Fruit fly (Drosophila melanogaster) whole organism, embryonic: ENCODE data around the gene CG34106.

Source experiments
- CG10979 ChIP-seq: fragments of 200-800 bp; sonication (Bioruptor generic); optimal IDR thresholded peaks from 2 replicates; lab custom pipeline; 2018; ENCODE audit warnings: missing biosample characterization, mild to moderate bottlenecking, missing genetic modification characterization, moderate library complexity
- CG11695 ChIP-seq: fragments of 200-800 bp; sonication (Bioruptor generic); IDR thresholded peaks from 3 replicates; pipeline ENCODE4 v1.3.6; 2022; ENCODE audit warnings: missing biosample characterization, missing genetic modification characterization
- CG13287 ChIP-seq: fragments of 200-800 bp; sonication (Bioruptor generic); IDR thresholded peaks from 2 replicates; pipeline ENCODE4 v1.3.6; 2022; ENCODE audit warnings: missing biosample characterization, missing genetic modification characterization; ENCODE audit not compliant: partially characterized antibody
- CG1647 ChIP-seq: fragments of 200-800 bp; sonication (Bioruptor generic); optimal IDR thresholded peaks from 3 replicates; lab custom pipeline; 2016; ENCODE audit warnings: missing biosample characterization, missing genetic modification characterization
- CG17328 ChIP-seq: fragments of 200-800 bp; sonication (Bioruptor generic); IDR thresholded peaks from 2 replicates; pipeline ENCODE4 v1.3.6; 2022; ENCODE audit warnings: missing biosample characterization, missing genetic modification characterization
- CG1792 ChIP-seq: fragments of 200-800 bp; sonication (Bioruptor generic); optimal IDR thresholded peaks from 2 replicates; lab custom pipeline; 2016; ENCODE audit warnings: missing biosample characterization, missing genetic modification characterization
- CG18011 ChIP-seq: fragments of 200-800 bp; sonication (Bioruptor generic); optimal IDR thresholded peaks from 2 replicates; lab custom pipeline; 2017; ENCODE audit warnings: missing biosample characterization, missing genetic modification characterization, mild to moderate bottlenecking, moderate library complexity, missing genotype
- CG1832 ChIP-seq: fragments of 200-800 bp; sonication (Bioruptor generic); optimal IDR thresholded peaks from 2 replicates; lab custom pipeline; 2017; ENCODE audit warnings: missing biosample characterization, mild to moderate bottlenecking, missing genetic modification characterization, inconsistent platforms
- CG18476 ChIP-seq: fragments of 200-800 bp; sonication (Bioruptor generic); optimal IDR thresholded peaks from 2 replicates; lab custom pipeline; 2016; ENCODE audit warnings: missing biosample characterization, mild to moderate bottlenecking, missing genetic modification characterization
- CG30020 ChIP-seq: fragments of 200-800 bp; optimal IDR thresholded peaks from 2 replicates; lab custom pipeline; 2019; ENCODE audit warnings: missing biosample characterization, mild to moderate bottlenecking, missing genetic modification characterization, moderate library complexity
- CG31224 ChIP-seq: fragments of 200-800 bp; sonication (Bioruptor generic); IDR thresholded peaks from 2 replicates; pipeline ENCODE4 v1.3.6; 2022; ENCODE audit warnings: missing biosample characterization, missing genetic modification characterization
- CG32772 ChIP-seq: fragments of 200-800 bp; sonication (Bioruptor generic); IDR thresholded peaks from 2 replicates; pipeline ENCODE4 v1.3.6; 2022; ENCODE audit warnings: missing biosample characterization, missing genetic modification characterization
- CG3281 ChIP-seq: fragments of 200-800 bp; sonication (Bioruptor generic); optimal IDR thresholded peaks from 3 replicates; lab custom pipeline; 2017; ENCODE audit warnings: missing biosample characterization, mild to moderate bottlenecking, missing genetic modification characterization
- CG42726 ChIP-seq: fragments of 200-800 bp; sonication (Bioruptor generic); IDR thresholded peaks from 2 replicates; pipeline ENCODE4 v1.3.6; 2022; ENCODE audit warnings: missing biosample characterization, missing genetic modification characterization; ENCODE audit not compliant: partially characterized antibody
- CG4360 ChIP-seq: fragments of 200-800 bp; sonication (Bioruptor generic); IDR thresholded peaks from 2 replicates; pipeline ENCODE4 v1.3.6; 2022; ENCODE audit warnings: missing biosample characterization, missing genetic modification characterization
- CG4617 ChIP-seq: fragments of 200-800 bp; sonication (Bioruptor generic); optimal IDR thresholded peaks from 3 replicates; lab custom pipeline; 2016; ENCODE audit warnings: missing biosample characterization, missing genetic modification characterization, borderline replicate concordance
- CG7987 ChIP-seq: fragments of 200-800 bp; sonication (Bioruptor generic); optimal IDR thresholded peaks from 2 replicates; lab custom pipeline; 2018; ENCODE audit warnings: missing biosample characterization, mild to moderate bottlenecking, missing genetic modification characterization, moderate library complexity
- CG8281 ChIP-seq: fragments of 200-800 bp; sonication (Bioruptor generic); optimal IDR thresholded peaks from 2 replicates; lab custom pipeline; 2018; ENCODE audit warnings: missing biosample characterization, mild to moderate bottlenecking, missing genetic modification characterization, moderate library complexity
- CG9932 ChIP-seq: fragments of 200-800 bp; sonication (Bioruptor generic); IDR thresholded peaks from 2 replicates; pipeline ENCODE4 v1.3.6; 2022; ENCODE audit warnings: missing biosample characterization, missing genetic modification characterization
- CoRest ChIP-seq: fragments of 200-800 bp; sonication (Bioruptor generic); optimal IDR thresholded peaks from 3 replicates; lab custom pipeline; 2018; ENCODE audit warnings: missing biosample characterization, mild to moderate bottlenecking, missing genetic modification characterization, moderate library complexity
- D19A ChIP-seq: fragments of 200-800 bp; optimal IDR thresholded peaks from 3 replicates; lab custom pipeline; 2019; ENCODE audit warnings: missing biosample characterization, mild to moderate bottlenecking, missing genetic modification characterization, moderate library complexity
- D19B ChIP-seq: fragments of 200-800 bp; sonication (Bioruptor generic); optimal IDR thresholded peaks from 2 replicates; lab custom pipeline; 2017; ENCODE audit warnings: missing biosample characterization, mild to moderate bottlenecking, missing genetic modification characterization
- Dip2 ChIP-seq: fragments of 200-800 bp; sonication (Bioruptor generic); IDR thresholded peaks from 2 replicates; pipeline ENCODE4 v1.3.6; 2022; ENCODE audit warnings: missing biosample characterization, missing genetic modification characterization
- HLH3B ChIP-seq: fragments of 200-800 bp; sonication (Bioruptor generic); IDR thresholded peaks from 2 replicates; pipeline ENCODE4 v1.3.6; 2022; ENCODE audit warnings: missing biosample characterization, missing genetic modification characterization
- HmgD ChIP-seq: fragments of 200-800 bp; sonication (Bioruptor generic); optimal IDR thresholded peaks from 3 replicates; lab custom pipeline; 2016; ENCODE audit warnings: missing biosample characterization, missing genetic modification characterization
- HmgZ ChIP-seq: fragments of 200-800 bp; sonication (Bioruptor generic); optimal IDR thresholded peaks from 2 replicates; lab custom pipeline; 2018; ENCODE audit warnings: missing biosample characterization, mild to moderate bottlenecking, missing genetic modification characterization
- Lhr ChIP-seq: fragments of 200-800 bp; sonication (Bioruptor generic); optimal IDR thresholded peaks from 3 replicates; lab custom pipeline; 2017; ENCODE audit warnings: mild to moderate bottlenecking, missing biosample characterization, missing genetic modification reagents, missing genetic modification characterization
- Lpt ChIP-seq: fragments of >200 bp; optimal IDR thresholded peaks from 2 replicates; lab custom pipeline; 2018; ENCODE audit warnings: missing biosample characterization, missing genetic modification characterization
- MTF-1 ChIP-seq: fragments of 200-800 bp; sonication (Bioruptor generic); optimal IDR thresholded peaks from 2 replicates; lab custom pipeline; 2018; ENCODE audit warnings: missing biosample characterization, mild to moderate bottlenecking, missing genetic modification characterization, borderline replicate concordance
- Med ChIP-seq: fragments of 200-800 bp; sonication (Bioruptor generic); peaks from one replicate; lab custom pipeline; 2016; ENCODE audit warnings: missing biosample characterization, missing genetic modification characterization, mild to moderate bottlenecking, inconsistent platforms, moderate library complexity
- Neu2 ChIP-seq: fragments of 200-800 bp; sonication (Bioruptor generic); optimal IDR thresholded peaks from 3 replicates; lab custom pipeline; 2016; ENCODE audit warnings: missing biosample characterization, missing genetic modification characterization, borderline replicate concordance
- Nf-YA ChIP-seq: fragments of 200-800 bp; sonication (Bioruptor generic); IDR thresholded peaks from 2 replicates; pipeline ENCODE4 v1.3.6; 2022; ENCODE audit warnings: missing biosample characterization, missing genetic modification characterization
- Nf-YC ChIP-seq: fragments of 200-800 bp; optimal IDR thresholded peaks from 3 replicates; lab custom pipeline; 2019; ENCODE audit warnings: missing biosample characterization, mild to moderate bottlenecking, missing genetic modification characterization, moderate library complexity
- TFAM ChIP-seq: fragments of 200-800 bp; sonication (Bioruptor generic); optimal IDR thresholded peaks from 2 replicates; lab custom pipeline; 2017; ENCODE audit warnings: missing biosample characterization, missing genetic modification characterization, inconsistent platforms
- ash1 ChIP-seq: fragments of 200-800 bp; sonication (Bioruptor generic); optimal IDR thresholded peaks from 2 replicates; lab custom pipeline; 2018; ENCODE audit warnings: missing biosample characterization, mild to moderate bottlenecking, missing genetic modification characterization
- bsh ChIP-seq, 2 experiments: fragments of 200-800 bp; sonication (Bioruptor generic); optimal IDR thresholded peaks; 2 replicates each; lab custom pipeline; 2017 to 2018; ENCODE audit warnings: mild to moderate bottlenecking in 2 of 2, missing biosample characterization in 2 of 2, missing genetic modification characterization in 2 of 2, moderate library complexity in 1 of 2
- cg ChIP-seq: fragments of 200-800 bp; sonication (Bioruptor generic); optimal IDR thresholded peaks from 3 replicates; lab custom pipeline; 2019; ENCODE audit warnings: missing biosample characterization, mild to moderate bottlenecking, missing genetic modification characterization, moderate library complexity
- chinmo ChIP-seq: fragments of 200-800 bp; sonication (Bioruptor generic); IDR thresholded peaks from 4 replicates; pipeline ENCODE4 v1.3.6; 2022; ENCODE audit warnings: missing biosample characterization, missing genetic modification characterization; ENCODE audit not compliant: partially characterized antibody
- ci ChIP-seq: fragments of 200-800 bp; sonication (Bioruptor generic); IDR thresholded peaks from 3 replicates; pipeline ENCODE4 v1.3.6; 2022; ENCODE audit warnings: missing biosample characterization, missing genetic modification characterization
- crc ChIP-seq: fragments of 200-800 bp; sonication (Bioruptor generic); optimal IDR thresholded peaks from 2 replicates; lab custom pipeline; 2016; ENCODE audit warnings: missing biosample characterization, missing genetic modification characterization
- fd3F ChIP-seq: fragments of 200-800 bp; sonication (Bioruptor generic); optimal IDR thresholded peaks from 2 replicates; lab custom pipeline; 2018; ENCODE audit warnings: missing biosample characterization, mild to moderate bottlenecking, missing genetic modification characterization, moderate library complexity
- gsb ChIP-seq: fragments of 200-800 bp; sonication (Bioruptor generic); IDR thresholded peaks from 2 replicates; pipeline ENCODE4 v1.3.6; 2022; ENCODE audit warnings: missing biosample characterization, missing genetic modification characterization
- ken ChIP-seq: fragments of 200-800 bp; sonication (Bioruptor generic); IDR thresholded peaks from 3 replicates; pipeline ENCODE4 v1.3.6; 2022; ENCODE audit warnings: missing biosample characterization, missing genetic modification characterization
- sima ChIP-seq: fragments of 200-800 bp; sonication (Bioruptor generic); optimal IDR thresholded peaks from 2 replicates; lab custom pipeline; 2016; ENCODE audit warnings: missing biosample characterization, missing genetic modification characterization
- slp2 ChIP-seq: fragments of 200-800 bp; sonication (Bioruptor generic); optimal IDR thresholded peaks from 2 replicates; lab custom pipeline; 2016; ENCODE audit warnings: missing biosample characterization, missing genetic modification characterization
- sna ChIP-seq: fragments of 200-800 bp; sonication (Bioruptor generic); IDR thresholded peaks from 2 replicates; pipeline ENCODE4 v1.3.6; 2022; ENCODE audit warnings: missing biosample characterization, missing genetic modification characterization; ENCODE audit not compliant: partially characterized antibody
- tna ChIP-seq: fragments of 200-800 bp; sonication (Bioruptor generic); IDR thresholded peaks from 2 replicates; pipeline ENCODE4 v1.3.6; 2022; ENCODE audit warnings: missing biosample characterization, missing genetic modification characterization; ENCODE audit not compliant: partially characterized antibody
- tup ChIP-seq: fragments of 200-800 bp; sonication (Bioruptor generic); optimal IDR thresholded peaks from 2 replicates; lab custom pipeline; 2016; ENCODE audit warnings: missing biosample characterization, mild to moderate bottlenecking, missing genetic modification characterization, moderate library complexity
- unc-4 ChIP-seq: fragments of 200-800 bp; sonication (Bioruptor generic); IDR thresholded peaks from 2 replicates; pipeline ENCODE4 v1.3.6; 2022; ENCODE audit warnings: missing biosample characterization, missing genetic modification characterization; ENCODE audit not compliant: partially characterized antibody
- wdn ChIP-seq: fragments of 200-800 bp; sonication (Bioruptor generic); IDR thresholded peaks from 2 replicates; pipeline ENCODE4 v1.3.6; 2022; ENCODE audit warnings: missing biosample characterization, missing genetic modification characterization
- zfh1 ChIP-seq: fragments of 200-800 bp; sonication (Bioruptor generic); IDR thresholded peaks from 3 replicates; pipeline ENCODE4 v1.3.6; 2022; ENCODE audit warnings: missing biosample characterization, missing genetic modification characterization

CG34106 gene

dm6 chr2L:17203833-17204232, 73.0 kb downstream of the CG34106 start (continued):
- TF ChIP-seq tup (no peak), wdn (GFP tag; lab: Robert Waterston, UW) (no peak), Neu2 (no peak), fd3F (GFP tag; lab: Kevin White, UChicago) (no peak), Dip2 (GFP tag; lab: Robert Waterston, UW) (no peak), CG18011 (GFP tag; lab: Kevin White, UChicago) (no peak), CG11695 (GFP tag; lab: Robert Waterston, UW) (no peak), tna (GFP tag; lab: Robert Waterston, UW) (no peak), CG13287 (GFP tag; lab: Robert Waterston, UW) (no peak), CG7987 (GFP tag; lab: Kevin White, UChicago) (no peak), CG42726 (GFP tag; lab: Robert Waterston, UW) (no peak), CG4617 (GFP tag; lab: Kevin White, UChicago) (no peak), ken (GFP tag; lab: Robert Waterston, UW) (no peak), CoRest (tag; lab: Kevin White, UChicago) (peak; percentile 15), gsb (GFP tag; lab: Robert Waterston, UW) (no peak), chinmo (no peak), Lhr (GFP tag; lab: Kevin White, UChicago) (no peak), Lpt (GFP tag; lab: Kevin White, UChicago) (no peak), Med (GFP tag; lab: Kevin White, UChicago) (peak; percentile 46), Nf-YC (no peak), zfh1 (no peak), unc-4 (GFP tag; lab: Robert Waterston, UW) (no peak), D19A (tag; lab: Kevin White, UChicago) (peak; percentile 4), HmgZ (tag; lab: Kevin White, UChicago) (no peak), CG17328 (GFP tag; lab: Robert Waterston, UW) (0 out of 2 replicates have a peak, but pooled peaks have one; percentile 16), CG1792 (GFP tag; lab: Kevin White, UChicago) (no peak), CG1647 (GFP tag; lab: Kevin White, UChicago) (no peak), CG18476 (GFP tag; lab: Kevin White, UChicago) (no peak), CG9932 (GFP tag; lab: Robert Waterston, UW) (peak; percentile 26; the same call in 1 of the 2 replicates), sna (no peak), ci (GFP tag; lab: Robert Waterston, UW) (no peak), D19B (no peak), CG10979 (no peak), CG1832 (GFP tag; lab: Kevin White, UChicago) (no peak), CG3281 (GFP tag; lab: Kevin White, UChicago) (no peak), ash1 (GFP tag; lab: Kevin White, UChicago) (no peak), slp2 (GFP tag; lab: Kevin White, UChicago) (no peak), crc (GFP tag; lab: Kevin White, UChicago) (no peak), CG30020 (tag; lab: Kevin White, UChicago) (no peak), HLH3B (GFP tag; lab: Robert Waterston, UW) (peak; percentile 31; the same call in 1 of the 2 replicates), sima (GFP tag; lab: Kevin White, UChicago) (no peak), Nf-YA (GFP tag; lab: Robert Waterston, UW) (no peak), CG31224 (GFP tag; lab: Robert Waterston, UW) (no peak), CG32772 (GFP tag; lab: Robert Waterston, UW) (peak; percentile 16; the same call in 1 of the 2 replicates), bsh (GFP tag; optimal IDR thresholded peaks at IDR 0.05; lab: Kevin White, UChicago) (peak in 1 of 2 experiments; percentile 33), HmgD (GFP tag; lab: Kevin White, UChicago) (no peak), cg (GFP tag; lab: Kevin White, UChicago) (no peak), CG8281 (tag; lab: Kevin White, UChicago) (no peak), CG4360 (GFP tag; lab: Robert Waterston, UW) (no peak), MTF-1 (GFP tag; lab: Kevin White, UChicago) (no peak), TFAM (GFP tag; lab: Kevin White, UChicago) (no peak)
